Fruit fly (Drosophila melanogaster): Measurements from ENCODE around the gene CG15535.

DNA sequence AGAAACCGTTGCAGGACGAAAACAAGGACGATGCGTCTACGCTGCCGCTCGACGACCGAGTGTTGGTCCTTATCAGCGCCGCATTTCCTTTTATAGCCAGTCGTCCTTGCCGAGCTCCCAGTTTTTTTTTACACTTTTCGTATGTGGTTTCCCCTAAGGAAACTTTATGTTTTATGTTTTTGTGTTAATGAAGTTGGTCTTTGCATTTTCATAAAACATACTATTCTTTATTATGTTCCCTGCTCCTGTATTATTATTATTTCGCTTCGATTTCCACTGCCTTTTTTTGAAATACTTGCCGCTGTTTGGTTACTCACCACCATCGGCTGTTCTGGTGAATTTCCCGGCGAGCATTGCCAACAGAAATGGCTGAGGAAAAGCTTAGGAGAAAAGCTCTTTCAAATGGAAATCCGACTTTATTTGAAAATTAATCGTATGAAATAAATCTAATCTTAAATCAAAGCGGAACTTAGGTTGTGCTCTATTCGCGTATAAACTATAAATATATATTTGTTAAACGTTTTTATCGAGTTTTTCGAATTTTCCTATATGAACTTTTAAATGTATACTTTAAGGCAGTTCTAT, 19.9 kb upstream of the CG15535 start, which contains the start of gene CG15537:
- TF ChIP-seq scrt (GFP tag; optimal IDR thresholded peaks at IDR 0.05) (no peak), CG32767 (GFP tag; IDR thresholded peaks at IDR 0.05) (no peak), CG4328 (GFP tag; optimal IDR thresholded peaks at IDR 0.05) (no peak), CG13296 (GFP tag; optimal IDR thresholded peaks at IDR 0.05) (no peak), CrebB (tag; optimal IDR thresholded peaks at IDR 0.05) (no peak), usp (GFP tag; optimal IDR thresholded peaks at IDR 0.05) (no peak)

Measured in whole organism, embryonic.